Fruit fly (Drosophila melanogaster) whole organism: ENCODE data around the gene CG15155.

ENCODE experiments used
- psq ChIP-seq: fragments of >200 bp; optimal IDR thresholded peaks from 2 replicates; lab custom pipeline; 2017
- usp ChIP-seq: fragments of >200 bp; optimal IDR thresholded peaks from 2 replicates; lab custom pipeline; 2017; ENCODE audit warnings: missing biosample characterization, missing genetic modification characterization, mixed read lengths

DNA sequence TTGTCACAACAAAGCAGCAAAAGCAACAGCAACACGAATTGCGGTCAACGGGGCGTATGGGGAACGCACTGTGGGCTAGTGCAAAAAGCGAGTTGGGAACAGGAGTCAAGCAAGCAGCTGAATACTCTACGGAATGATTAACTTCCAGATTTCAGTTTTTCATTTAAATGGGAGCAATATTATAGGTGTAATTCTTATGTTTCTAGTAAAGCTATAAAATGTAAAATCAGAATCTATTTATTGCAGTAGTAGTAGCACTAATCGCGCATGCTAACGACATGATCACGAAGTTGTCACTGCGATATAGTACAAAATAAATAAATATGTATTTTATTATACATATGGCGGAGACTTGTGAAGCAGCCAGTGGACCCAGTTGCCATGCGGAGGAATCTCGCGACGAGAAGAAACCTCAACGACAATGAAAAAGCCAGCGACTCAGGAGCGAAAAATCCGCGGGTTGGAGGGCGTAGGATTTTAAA is 8.0 kb upstream of the CG15155 start:
- TF ChIP-seq psq (lab: Kevin White, UChicago) = no peak
- TF ChIP-seq usp (GFP tag; lab: Kevin White, UChicago) = no peak
